Fruit fly (Drosophila melanogaster) whole organism, wandering third instar larva: ENCODE results near the gene Tmtc4.
A peak's percentile ranks its signal among the peaks of the same experiment; 100 is the strongest.

Source experiments
- Abd-B ChIP-seq: fragments of >200 bp; optimal IDR thresholded peaks from 2 replicates; lab custom pipeline; 2017; ENCODE audit warnings: missing biosample characterization, missing genetic modification characterization
- CG32264 ChIP-seq: fragments of 200-800 bp; sonication (Bioruptor generic); optimal IDR thresholded peaks from 2 replicates; lab custom pipeline; 2016; ENCODE audit warnings: missing biosample characterization, missing genetic modification characterization
- CG9705 ChIP-seq: fragments of 200-800 bp; sonication (Bioruptor generic); optimal IDR thresholded peaks from 2 replicates; lab custom pipeline; 2018; ENCODE audit warnings: missing biosample characterization, mild to moderate bottlenecking, missing genetic modification characterization
- CrebA ChIP-seq: fragments of 200-800 bp; sonication (Bioruptor generic); optimal IDR thresholded peaks from 2 replicates; lab custom pipeline; 2016; ENCODE audit warnings: missing biosample characterization, mild to moderate bottlenecking, missing genetic modification characterization, borderline replicate concordance
- Dfd ChIP-seq: fragments of >200 bp; optimal IDR thresholded peaks from 2 replicates; lab custom pipeline; 2017; ENCODE audit warnings: missing biosample characterization, missing genetic modification characterization
- Dif ChIP-seq: fragments of 200-275, 200-300 bp; sonication (Bioruptor generic); optimal IDR thresholded peaks from 2 replicates; lab custom pipeline; 2018; ENCODE audit warnings: missing biosample characterization, missing genetic modification characterization; ENCODE audit not compliant: partially characterized antibody
- GATAd ChIP-seq: sonication (Bioruptor generic); optimal IDR thresholded peaks from 2 replicates; lab custom pipeline; 2016; ENCODE audit warnings: missing biosample characterization, missing genetic modification characterization
- HLH106 ChIP-seq: fragments of 200-800 bp; optimal IDR thresholded peaks from 3 replicates; lab custom pipeline; 2019; ENCODE audit warnings: missing biosample characterization, mild to moderate bottlenecking, missing genetic modification characterization, moderate library complexity
- Hnf4 ChIP-seq: fragments of 200-800 bp; sonication (Bioruptor generic); optimal IDR thresholded peaks from 2 replicates; lab custom pipeline; 2016; ENCODE audit warnings: missing biosample characterization, mild to moderate bottlenecking, missing genetic modification characterization
- Hr78 ChIP-seq: fragments of >200 bp; optimal IDR thresholded peaks from 2 replicates; lab custom pipeline; 2017; ENCODE audit warnings: missing biosample characterization, missing genetic modification characterization
- Hr83 ChIP-seq: fragments of 200-300 bp; sonication (Bioruptor generic); optimal IDR thresholded peaks from 2 replicates; lab custom pipeline; 2016; ENCODE audit warnings: missing biosample characterization, mild to moderate bottlenecking, missing genetic modification characterization, moderate library complexity; ENCODE audit not compliant: poor library complexity, severe bottlenecking
- Jra ChIP-seq: sonication (Bioruptor generic); optimal IDR thresholded peaks from 2 replicates; lab custom pipeline; 2016; ENCODE audit warnings: missing biosample characterization, missing genetic modification characterization
- Mio ChIP-seq: sonication (Bioruptor generic); optimal IDR thresholded peaks from 2 replicates; lab custom pipeline; 2016; ENCODE audit warnings: missing biosample characterization, missing genetic modification characterization
- Myc ChIP-seq: fragments of >200 bp; optimal IDR thresholded peaks from 2 replicates; lab custom pipeline; 2017
- N ChIP-seq: fragments of >200 bp; optimal IDR thresholded peaks from 2 replicates; lab custom pipeline; 2018; ENCODE audit warnings: missing biosample characterization, missing external identifiers, missing genetic modification characterization
- OdsH ChIP-seq: fragments of 200-800 bp; sonication (Bioruptor generic); optimal IDR thresholded peaks from 2 replicates; lab custom pipeline; 2016; ENCODE audit warnings: missing biosample characterization, mild to moderate bottlenecking, missing genetic modification characterization
- Rel ChIP-seq, 2 experiments: fragments of 200-800 bp; sonication (Bioruptor generic) in 1 of 2; optimal IDR thresholded peaks; 2 replicates in 1 of 2; 3 replicates in 1 of 2; lab custom pipeline; 2016 to 2019; ENCODE audit warnings: mild to moderate bottlenecking in 2 of 2, missing biosample characterization in 2 of 2, missing genetic modification characterization in 2 of 2, moderate library complexity in 1 of 2
- Sp1 ChIP-seq: fragments of 200-800 bp; sonication (Bioruptor generic); optimal IDR thresholded peaks from 3 replicates; lab custom pipeline; 2019; ENCODE audit warnings: missing biosample characterization, mild to moderate bottlenecking, missing genetic modification characterization, moderate library complexity
- Vsx2 ChIP-seq: fragments of 200-300, 225-300 bp; sonication (Bioruptor generic); optimal IDR thresholded peaks from 2 replicates; lab custom pipeline; 2018; ENCODE audit warnings: missing biosample characterization, missing genetic modification characterization; ENCODE audit not compliant: partially characterized antibody
- br ChIP-seq: fragments of 200-800 bp; sonication (Bioruptor generic); optimal IDR thresholded peaks from 2 replicates; lab custom pipeline; 2016; ENCODE audit warnings: missing biosample characterization, missing genetic modification characterization
- brk ChIP-seq: fragments of 200-800 bp; sonication (Bioruptor generic); optimal IDR thresholded peaks from 2 replicates; lab custom pipeline; 2016; ENCODE audit warnings: missing biosample characterization, mild to moderate bottlenecking, missing genetic modification characterization
- dl ChIP-seq, 2 experiments: fragments of 175-275, 200-275 bp in 1 of 2; fragments of 200-275 bp in 1 of 2; sonication (Bioruptor generic); optimal IDR thresholded peaks; lab custom pipeline; 2018; ENCODE audit warnings: mild to moderate bottlenecking in 2 of 2, missing biosample characterization in 2 of 2, missing genetic modification characterization in 2 of 2, moderate library complexity in 2 of 2; ENCODE audit not compliant: partially characterized antibody in 2 of 2, insufficient read depth in 1 of 2
- dmrt93B ChIP-seq: fragments of 200-800 bp; sonication (Bioruptor generic); optimal IDR thresholded peaks from 2 replicates; lab custom pipeline; 2018; ENCODE audit warnings: missing biosample characterization, mild to moderate bottlenecking, missing genetic modification characterization
- dsf ChIP-seq: sonication (Bioruptor generic); optimal IDR thresholded peaks from 2 replicates; lab custom pipeline; 2016; ENCODE audit warnings: missing biosample characterization, missing genetic modification characterization, borderline replicate concordance
- ey ChIP-seq: fragments of 200-800 bp; sonication (Bioruptor generic); optimal IDR thresholded peaks from 2 replicates; lab custom pipeline; 2016; ENCODE audit warnings: missing biosample characterization, missing genetic modification characterization
- foxo ChIP-seq, 2 experiments: fragments of 200-800 bp; sonication (Bioruptor generic); optimal IDR thresholded peaks; 2 replicates in 1 of 2; 3 replicates in 1 of 2; lab custom pipeline; 2016 to 2017; ENCODE audit warnings: missing biosample characterization in 2 of 2, missing genetic modification characterization in 2 of 2
- fru ChIP-seq: fragments of 200-800 bp; sonication (Bioruptor generic); optimal IDR thresholded peaks from 3 replicates; lab custom pipeline; 2016; ENCODE audit warnings: missing biosample characterization, mild to moderate bottlenecking, missing genetic modification characterization
- h ChIP-seq: fragments of 200-800 bp; sonication (Bioruptor generic); optimal IDR thresholded peaks from 3 replicates; lab custom pipeline; 2016; ENCODE audit warnings: missing biosample characterization, mild to moderate bottlenecking, missing genetic modification characterization
- jim ChIP-seq: fragments of 175-275, 200-325 bp; sonication (Bioruptor generic); optimal IDR thresholded peaks from 2 replicates; lab custom pipeline; 2016; ENCODE audit warnings: missing biosample characterization, mild to moderate bottlenecking, missing genetic modification characterization
- lola ChIP-seq: fragments of >200 bp; optimal IDR thresholded peaks from 2 replicates; lab custom pipeline; 2017; ENCODE audit warnings: missing biosample characterization, missing genetic modification characterization
- pan ChIP-seq: fragments of >200 bp; optimal IDR thresholded peaks from 2 replicates; lab custom pipeline; 2017
- psq ChIP-seq: fragments of 200-800 bp; sonication (Bioruptor generic); optimal IDR thresholded peaks from 3 replicates; lab custom pipeline; 2017; ENCODE audit warnings: missing biosample characterization, mild to moderate bottlenecking, missing genetic modification characterization, moderate library complexity
- rgr ChIP-seq: fragments of 200-800 bp; sonication (Bioruptor generic); optimal IDR thresholded peaks from 3 replicates; lab custom pipeline; 2016; ENCODE audit warnings: missing biosample characterization, mild to moderate bottlenecking, missing genetic modification characterization
- sage ChIP-seq: fragments of 200-800 bp; sonication (Bioruptor generic); optimal IDR thresholded peaks from 2 replicates; lab custom pipeline; 2016; ENCODE audit warnings: missing biosample characterization, mild to moderate bottlenecking, missing genetic modification characterization
- sv ChIP-seq: fragments of 200-800 bp; sonication (Bioruptor generic); optimal IDR thresholded peaks from 3 replicates; lab custom pipeline; 2016; ENCODE audit warnings: missing biosample characterization, missing genetic modification characterization
- tai ChIP-seq: sonication (Bioruptor generic); optimal IDR thresholded peaks from 2 replicates; lab custom pipeline; 2016; ENCODE audit warnings: missing biosample characterization, missing genetic modification characterization
- usp ChIP-seq: fragments of >200 bp; optimal IDR thresholded peaks from 2 replicates; lab custom pipeline; 2017; ENCODE audit warnings: missing biosample characterization, missing genetic modification characterization
- woc ChIP-seq: sonication (Bioruptor generic); optimal IDR thresholded peaks from 2 replicates; lab custom pipeline; 2016; ENCODE audit warnings: missing biosample characterization, mild to moderate bottlenecking, missing genetic modification characterization

Gene Tmtc4

dm6 chr3R:15316326-15316725 is 34.7 kb upstream of the Tmtc4 start, which contains the start of gene CG14866:
Gene CG14866, plus strand, starts transcription at chr3R:15316471.
- TF ChIP-seq dmrt93B (GFP tag; lab: Kevin White, UChicago) = no peak
- TF ChIP-seq sv (GFP tag; lab: Kevin White, UChicago) = no peak

- TF ChIP-seq sage (GFP tag; lab: Kevin White, UChicago) (no peak), woc (peak; percentile 63), dsf (GFP tag; lab: Kevin White, UChicago) (no peak), OdsH (GFP tag; lab: Kevin White, UChicago) (peak; percentile 38), Dfd (GFP tag; lab: Kevin White, UChicago) (no peak), CG9705 (GFP tag; lab: Kevin White, UChicago) (peak; percentile 47), brk (no peak), usp (GFP tag; lab: Kevin White, UChicago) (no peak), rgr (GFP tag; lab: Kevin White, UChicago) (peak; percentile 69), CrebA (no peak), Vsx2 (GFP tag; lab: Kevin White, UChicago) (no peak), Dif (GFP tag; lab: Kevin White, UChicago) (no peak), N (GFP tag; lab: Kevin White, UChicago) (no peak), Sp1 (GFP tag; lab: Kevin White, UChicago) (no peak), CG32264 (GFP tag; lab: Kevin White, UChicago) (no peak), sv (GFP tag; lab: Kevin White, UChicago) (no peak), pan (lab: Kevin White, UChicago) (no peak), Mio (GFP tag; lab: Kevin White, UChicago) (no peak), dmrt93B (GFP tag; lab: Kevin White, UChicago) (no peak), h (GFP tag; lab: Kevin White, UChicago) (peak; percentile 52), psq (peak; percentile 19), ey (GFP tag; lab: Kevin White, UChicago) (peak; percentile 58), lola (GFP tag; lab: Kevin White, UChicago) (no peak), GATAd (GFP tag; lab: Kevin White, UChicago) (no peak), tai (no peak), Hr78 (no peak), jim (GFP tag; lab: Kevin White, UChicago) (no peak), Rel (GFP tag; optimal IDR thresholded peaks at IDR 0.05; lab: Kevin White, UChicago) (no peak), Rel (tag; optimal IDR thresholded peaks at IDR 0.05; lab: Kevin White, UChicago) (peak; percentile 82), Abd-B (GFP tag; lab: Kevin White, UChicago) (no peak), Jra (no peak), foxo (GFP tag; optimal IDR thresholded peaks at IDR 0.05; lab: Kevin White, UChicago) (peak in 1 of 2 experiments; percentile 59), dl (GFP tag; optimal IDR thresholded peaks at IDR 0.05; lab: Kevin White, UChicago; ENCODE audit: insufficient read depth in 1 of 2, partially characterized antibody in 2 of 2) (no peak), Hnf4 (GFP tag; lab: Kevin White, UChicago) (no peak), HLH106 (tag; lab: Kevin White, UChicago) (peak; percentile 63), br (GFP tag; lab: Kevin White, UChicago) (no peak), Hr83 (GFP tag; lab: Kevin White, UChicago) (peak; percentile 45), Myc (lab: Kevin White, UChicago) (peak; percentile 20), fru (peak; percentile 58)
Measured at dm6 chr3R:15319912-15320746, 30.9 kb upstream of the Tmtc4 start, which contains the start of the genes CG6276 and CG44040. Gene CG6276, minus strand, starts transcription at chr3R:15320069. Gene CG44040, plus strand, starts transcription at chr3R:15320378.
